Fruit fly (Drosophila melanogaster) whole organism, pupa: ENCODE results near the gene gdl.

Experiments used
- CG10348 ChIP-seq: fragments of 200-800 bp; sonication (Bioruptor generic); IDR thresholded peaks from 2 replicates; pipeline ENCODE4 v1.3.6; 2022; ENCODE audit warnings: missing biosample characterization, missing genetic modification characterization
- CG12605 ChIP-seq: fragments of 200-800 bp; sonication (Bioruptor generic); IDR thresholded peaks from 2 replicates; pipeline ENCODE4 v1.3.6; 2022; ENCODE audit warnings: missing biosample characterization, missing genetic modification characterization
- CG13204 ChIP-seq: fragments of 200-800 bp; sonication (Bioruptor generic); optimal IDR thresholded peaks from 2 replicates; lab custom pipeline; 2018; ENCODE audit warnings: missing biosample characterization, mild to moderate bottlenecking, missing genetic modification characterization, moderate library complexity
- CG14655 ChIP-seq: fragments of 200-800 bp; sonication (Bioruptor generic); optimal IDR thresholded peaks from 3 replicates; lab custom pipeline; 2017; ENCODE audit warnings: mild to moderate bottlenecking, missing biosample characterization, missing genetic modification reagents, missing genetic modification characterization
- CG15710 ChIP-seq: fragments of 200-800 bp; sonication (Bioruptor generic); optimal IDR thresholded peaks from 2 replicates; lab custom pipeline; 2018; ENCODE audit warnings: missing biosample characterization, mild to moderate bottlenecking, missing genetic modification characterization, moderate library complexity
- CG17806 ChIP-seq: fragments of 200-800 bp; sonication (Bioruptor generic); optimal IDR thresholded peaks from 2 replicates; lab custom pipeline; 2018; ENCODE audit warnings: missing biosample characterization, mild to moderate bottlenecking, missing genetic modification characterization, moderate library complexity
- CG32121 ChIP-seq: fragments of 200-800 bp; sonication (Bioruptor generic); IDR thresholded peaks from 2 replicates; pipeline ENCODE4 v1.3.6; 2022; ENCODE audit warnings: missing biosample characterization, missing genetic modification characterization
- CG34367 ChIP-seq: fragments of 200-800 bp; sonication (Bioruptor generic); optimal IDR thresholded peaks from 2 replicates; lab custom pipeline; 2018; ENCODE audit warnings: missing biosample characterization, mild to moderate bottlenecking, missing genetic modification characterization
- CG4496 ChIP-seq: fragments of 200-800 bp; sonication (Bioruptor generic); IDR thresholded peaks from 3 replicates; pipeline ENCODE4 v1.3.6; 2022; ENCODE audit warnings: missing biosample characterization, missing genetic modification characterization
- CG8159 ChIP-seq: fragments of 200-800 bp; sonication (Bioruptor generic); optimal IDR thresholded peaks from 3 replicates; lab custom pipeline; 2018; ENCODE audit warnings: missing biosample characterization, mild to moderate bottlenecking, missing genetic modification characterization, moderate library complexity
- CG8301 ChIP-seq: fragments of 200-800 bp; sonication (Bioruptor generic); optimal IDR thresholded peaks from 2 replicates; lab custom pipeline; 2018; ENCODE audit warnings: missing biosample characterization, mild to moderate bottlenecking, missing genetic modification characterization
- CG9948 ChIP-seq: fragments of 200-800 bp; sonication (Bioruptor generic); optimal IDR thresholded peaks from 2 replicates; lab custom pipeline; 2018; ENCODE audit warnings: missing biosample characterization, mild to moderate bottlenecking, missing genetic modification characterization, moderate library complexity
- D1 ChIP-seq: fragments of 200-800 bp; sonication (Bioruptor generic); optimal IDR thresholded peaks from 2 replicates; lab custom pipeline; 2018; ENCODE audit warnings: missing biosample characterization, mild to moderate bottlenecking, missing genetic modification characterization, moderate library complexity
- EcR ChIP-seq: fragments of 200-800 bp; sonication (Bioruptor generic); optimal IDR thresholded peaks from 3 replicates; lab custom pipeline; 2019; ENCODE audit warnings: missing biosample characterization, missing genetic modification characterization, mild to moderate bottlenecking, moderate library complexity, missing genetic modification reagents
- Ets98B ChIP-seq: fragments of 200-800 bp; sonication (Bioruptor generic); IDR thresholded peaks from 2 replicates; pipeline ENCODE4 v1.3.6; 2022; ENCODE audit warnings: missing biosample characterization, missing genetic modification characterization
- Pif1A ChIP-seq: fragments of 200-800 bp; sonication (Bioruptor generic); optimal IDR thresholded peaks from 3 replicates; lab custom pipeline; 2016; ENCODE audit warnings: missing biosample characterization, missing genetic modification characterization
- Pif1B ChIP-seq: fragments of 200-800 bp; sonication (Bioruptor generic); optimal IDR thresholded peaks from 3 replicates; lab custom pipeline; 2016; ENCODE audit warnings: missing biosample characterization, missing genetic modification characterization
- Snoo ChIP-seq: fragments of 200-800 bp; sonication (Bioruptor generic); optimal IDR thresholded peaks from 3 replicates; lab custom pipeline; 2017; ENCODE audit warnings: missing biosample characterization, mild to moderate bottlenecking, missing genetic modification characterization, inconsistent platforms
- fd96Ca ChIP-seq: fragments of 200-800 bp; sonication (Bioruptor generic); IDR thresholded peaks from 3 replicates; pipeline ENCODE4 v1.3.6; 2022; ENCODE audit warnings: missing biosample characterization, missing genetic modification characterization
- gl ChIP-seq: fragments of 200-800 bp; sonication (Bioruptor generic); optimal IDR thresholded peaks from 2 replicates; lab custom pipeline; 2018; ENCODE audit warnings: missing biosample characterization, mild to moderate bottlenecking, missing genetic modification characterization
- rn ChIP-seq: fragments of 200-800 bp; sonication (Bioruptor generic); IDR thresholded peaks from 2 replicates; pipeline ENCODE4 v1.3.6; 2022; ENCODE audit warnings: missing biosample characterization, missing genetic modification characterization

Gene gdl

DNA sequence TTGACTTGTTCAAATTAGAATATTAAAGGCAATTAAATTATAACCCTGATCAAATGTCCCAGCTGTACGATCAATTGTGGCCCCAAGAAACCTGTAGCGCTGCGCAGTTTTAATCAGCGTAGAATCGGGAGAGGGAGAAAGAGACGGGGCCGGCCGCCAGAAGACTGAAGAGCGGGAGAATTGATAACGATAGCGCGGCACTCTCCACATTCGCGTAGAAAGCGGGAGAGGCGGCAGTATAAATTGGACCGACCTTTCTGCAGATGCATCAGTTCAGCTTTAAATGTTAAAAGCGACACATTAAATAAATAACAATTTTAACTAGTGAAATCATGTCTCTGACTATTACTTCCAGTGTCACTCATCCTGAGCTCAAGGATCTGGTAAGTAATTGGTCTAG lies 1.5 kb downstream of the gdl start, which contains the start of gene MsrA:
Gene MsrA, plus strand, starts transcription at position 266 of the 400 bp plus-strand sequence.
- TF ChIP-seq Snoo (tag; lab: Kevin White, UChicago), result no peak
- no peak for TF ChIP-seq CG17806
- no peak for TF ChIP-seq CG34367
- no peak for TF ChIP-seq rn (GFP tag; lab: Robert Waterston, UW)
- TF ChIP-seq D1, result no peak
- TF ChIP-seq Ets98B (GFP tag; lab: Robert Waterston, UW), result no peak
- no peak for TF ChIP-seq fd96Ca (GFP tag; lab: Robert Waterston, UW)
- no peak for TF ChIP-seq CG10348 (GFP tag; lab: Robert Waterston, UW)
- TF ChIP-seq CG9948 (tag; lab: Kevin White, UChicago), result no peak
- TF ChIP-seq CG14655 (GFP tag; lab: Kevin White, UChicago), result no peak
- TF ChIP-seq CG13204 (GFP tag; lab: Kevin White, UChicago), result no peak
- TF ChIP-seq CG4496 (GFP tag; lab: Robert Waterston, UW), result no peak
- TF ChIP-seq CG32121, result no peak
- TF ChIP-seq CG8301 (tag; lab: Kevin White, UChicago), result no peak
- TF ChIP-seq CG15710, result no peak
- TF ChIP-seq CG8159 (tag; lab: Kevin White, UChicago), result no peak
- TF ChIP-seq CG12605 (GFP tag; lab: Robert Waterston, UW), result peak; percentile 30; the same call in 1 of the 2 replicates
- TF ChIP-seq gl (tag; lab: Kevin White, UChicago), result peak; percentile 18
- peak; percentile 9 for TF ChIP-seq Pif1A (GFP tag; lab: Kevin White, UChicago)
- TF ChIP-seq EcR, result peak; percentile 1
- TF ChIP-seq Pif1B, result peak; percentile 15

DNA sequence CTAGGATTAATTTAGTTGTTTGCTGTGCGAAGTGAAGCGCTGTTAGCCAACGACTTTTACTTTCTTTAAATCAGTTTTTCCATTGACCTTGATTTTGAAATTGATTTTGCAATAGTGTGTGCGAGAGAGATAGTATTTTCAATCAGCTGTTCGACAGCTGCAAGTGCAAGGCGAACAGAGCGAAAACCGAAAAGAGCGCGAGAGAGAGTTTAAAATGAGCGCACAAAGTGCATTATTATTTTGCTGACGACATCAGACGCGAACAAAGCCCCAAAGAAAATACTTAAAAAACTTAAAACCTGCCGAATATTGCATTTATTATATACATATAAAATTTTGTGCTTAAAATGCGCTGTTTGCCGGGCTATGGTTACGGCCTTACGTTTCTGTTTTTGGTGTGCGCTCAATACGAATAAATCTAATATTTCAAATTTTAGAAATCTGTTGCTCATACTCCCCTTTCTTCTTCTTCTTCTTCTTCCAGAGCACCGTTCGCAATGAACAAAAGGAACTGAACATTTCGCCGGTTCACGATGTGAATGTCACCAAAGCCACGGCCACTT lies 2.5 kb downstream of the gdl start:
- TF ChIP-seq CG15710 (peak; percentile 2), Pif1B (peak; percentile 32), EcR (peak; percentile 68), Ets98B (GFP tag; lab: Robert Waterston, UW) (no peak), CG8159 (tag; lab: Kevin White, UChicago) (no peak)
- TF ChIP-seq, all 21 proteins: peak for 3

DNA sequence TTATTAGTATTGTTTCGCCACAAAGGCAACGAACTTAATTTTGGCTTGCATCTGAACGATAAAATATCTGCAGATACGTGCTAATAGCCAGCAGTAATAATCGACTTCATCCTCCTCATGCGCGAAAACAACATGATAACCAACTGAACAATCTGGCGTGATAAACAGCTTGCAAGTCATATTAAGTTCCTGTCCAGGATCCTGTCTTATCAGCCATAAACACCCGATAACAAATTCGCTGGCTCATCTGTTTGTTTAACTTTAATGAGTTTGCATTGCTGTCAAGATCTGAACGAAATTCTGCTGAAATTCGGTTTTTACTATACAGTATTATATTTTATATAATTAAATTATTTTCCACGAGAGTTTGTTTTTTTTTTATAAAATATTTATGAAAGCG lies 4.0 kb downstream of the gdl start:
- TF ChIP-seq CG14655 (GFP tag; lab: Kevin White, UChicago), result no peak
- no peak for TF ChIP-seq CG15710
- no peak for TF ChIP-seq CG4496 (GFP tag; lab: Robert Waterston, UW)

DNA sequence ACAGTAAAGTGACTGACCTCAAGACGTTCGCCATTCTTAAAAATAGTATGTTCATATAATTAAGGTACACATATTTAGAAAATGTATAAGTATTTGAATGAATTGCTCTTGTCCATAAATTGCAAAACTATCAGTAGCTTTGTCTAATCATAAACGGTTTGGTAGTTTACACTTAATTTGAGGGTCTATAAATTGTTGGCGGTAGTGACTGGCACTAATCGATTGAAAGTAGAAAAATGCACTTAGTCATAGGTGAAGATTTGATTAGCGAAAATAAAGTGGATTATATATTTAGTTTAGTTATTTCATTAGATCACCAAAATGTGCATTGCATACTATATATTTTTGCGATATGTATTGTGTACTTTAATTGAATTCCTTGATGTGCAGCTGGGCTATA lies 4.5 kb downstream of the gdl start:
- TF ChIP-seq CG8301 (tag; lab: Kevin White, UChicago) (no peak), CG14655 (GFP tag; lab: Kevin White, UChicago) (no peak), CG10348 (GFP tag; lab: Robert Waterston, UW) (no peak), Ets98B (GFP tag; lab: Robert Waterston, UW) (no peak), EcR (no peak), CG32121 (no peak), rn (GFP tag; lab: Robert Waterston, UW) (no peak), CG17806 (no peak), CG34367 (no peak)

DNA sequence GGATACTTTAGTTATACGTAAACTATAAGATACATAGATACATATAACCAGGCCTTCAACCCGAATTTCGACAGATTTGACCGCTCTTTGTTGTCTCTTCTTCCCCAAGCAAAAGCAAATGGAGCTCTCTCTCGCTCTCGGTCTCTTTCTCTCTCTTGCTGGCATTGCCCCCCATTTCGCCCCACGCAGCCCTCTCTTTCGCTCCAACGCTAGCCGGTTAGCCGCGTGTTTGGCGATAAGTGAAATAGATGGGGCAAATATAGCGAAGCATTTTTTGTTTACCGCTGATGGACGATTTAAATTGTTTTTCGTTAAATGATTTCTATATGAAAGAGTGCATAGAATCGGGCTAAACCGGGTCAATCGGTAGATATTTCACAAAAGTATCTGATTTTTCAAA lies 5.2 kb downstream of the gdl start:
- no peak for TF ChIP-seq CG10348 (GFP tag; lab: Robert Waterston, UW)
- no peak for TF ChIP-seq CG8301 (tag; lab: Kevin White, UChicago)
- no peak for TF ChIP-seq D1
- TF ChIP-seq CG12605 (GFP tag; lab: Robert Waterston, UW), result peak; percentile 60
- peak; percentile 83 for TF ChIP-seq EcR
- TF ChIP-seq Pif1A (GFP tag; lab: Kevin White, UChicago), result no peak
- TF ChIP-seq CG32121, result peak; percentile 43; the same call in 1 of the 2 replicates
- TF ChIP-seq, all 21 proteins: peak for 3

DNA sequence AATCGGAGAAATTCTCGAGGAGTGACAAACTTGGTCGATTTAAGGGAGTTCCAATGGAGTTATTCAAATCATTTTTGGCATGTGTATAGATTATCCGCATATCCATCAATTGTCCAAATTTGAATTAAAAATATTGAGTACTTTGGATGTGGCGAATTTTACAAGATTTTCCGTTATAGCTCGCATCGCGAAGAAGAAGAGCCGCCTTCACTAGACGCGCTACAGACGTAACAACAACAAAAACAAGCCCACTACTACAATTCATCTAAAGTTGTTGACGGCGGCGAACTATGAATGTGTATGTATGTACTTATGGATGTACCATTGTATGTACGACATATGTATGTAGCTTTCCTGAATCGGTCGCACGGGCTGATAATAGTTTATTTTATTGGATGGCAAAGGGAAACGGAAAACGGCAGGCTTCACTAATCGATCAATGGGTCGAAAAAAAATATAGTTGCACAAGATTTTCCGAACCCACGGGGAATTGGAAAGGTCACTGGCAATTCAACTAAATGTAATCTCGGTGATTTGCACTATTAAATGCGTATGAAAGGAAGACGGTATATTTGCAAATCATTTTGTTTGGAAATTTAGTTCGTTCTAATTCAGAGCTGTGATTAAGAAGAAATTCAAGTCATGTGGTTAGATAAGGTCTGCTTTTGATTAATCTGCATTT lies 5.7 kb downstream of the gdl start:
- TF ChIP-seq CG32121, result 0 out of 2 replicates have a peak, but pooled peaks have one; percentile 8
- no peak for TF ChIP-seq EcR
- TF ChIP-seq, all 21 proteins: peak for 1

DNA sequence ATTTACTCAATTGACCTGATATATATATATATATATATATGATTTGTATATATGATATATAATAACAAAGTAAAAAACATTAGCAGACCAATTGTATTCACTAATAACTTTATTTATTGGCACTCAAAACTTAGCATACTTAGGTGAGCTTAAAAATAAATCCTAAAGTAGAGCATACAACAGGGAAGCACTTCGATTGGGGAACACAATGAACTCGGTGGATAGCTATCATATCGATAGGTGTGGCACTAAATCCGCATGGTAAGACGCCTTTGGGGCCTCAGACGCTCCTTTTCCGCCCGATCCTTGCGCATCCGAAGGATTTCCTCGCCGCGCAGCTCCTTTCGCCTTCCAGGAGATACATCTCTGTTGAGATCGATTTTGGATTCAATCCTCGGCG lies 7.2 kb downstream of the gdl start:
- TF ChIP-seq EcR, result peak; percentile 53
- TF ChIP-seq CG8301 (tag; lab: Kevin White, UChicago), result no peak

DNA sequence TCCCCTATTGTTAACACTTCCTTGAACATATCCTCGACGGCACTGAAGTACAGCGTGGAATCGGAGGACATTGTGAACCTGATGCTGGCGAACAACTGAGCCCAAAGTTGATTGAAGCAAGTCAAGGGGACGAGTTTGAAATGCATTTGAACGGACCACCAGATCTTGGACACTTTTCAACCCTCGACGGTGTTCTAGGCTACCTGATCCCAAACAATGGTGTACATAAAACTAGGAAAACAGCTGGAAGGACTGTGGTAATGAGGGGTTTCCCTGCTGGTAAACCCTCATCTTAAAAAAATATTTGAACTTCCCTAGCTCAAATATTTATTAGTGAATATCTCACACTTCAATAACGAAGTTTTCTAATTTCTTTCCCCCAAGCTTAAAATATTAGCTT lies 7.7 kb downstream of the gdl start, which contains the start of gene CG13454:
Gene CG13454, minus strand, starts transcription at position 101 of the 400 bp plus-strand sequence.
- TF ChIP-seq CG17806 (no peak), CG13204 (GFP tag; lab: Kevin White, UChicago) (no peak), fd96Ca (GFP tag; lab: Robert Waterston, UW) (no peak)
